Worm (Caenorhabditis elegans) whole organism, L1 larva: ENCODE data around the gene F54F2.6.

ENCODE experiments used
- C16A3.4 ChIP-seq: fragments of 150-350 bp; optimal IDR thresholded peaks from 2 replicates; lab custom pipeline; 2014; ENCODE audit warnings: missing biosample characterization, missing genetic modification characterization
- C34B4.2 ChIP-seq: sonication (generic microtip); optimal IDR thresholded peaks from 2 replicates; lab custom pipeline; 2017; ENCODE audit warnings: mild to moderate bottlenecking, missing genetic modification characterization, missing compliant biosample characterization
- aha-1 ChIP-seq: fragments of 150-350 bp; optimal IDR thresholded peaks from 2 replicates; lab custom pipeline; 2014; ENCODE audit warnings: missing biosample characterization, missing genetic modification characterization
- aly-2 ChIP-seq: fragments of 150-350 bp; optimal IDR thresholded peaks from 2 replicates; lab custom pipeline; 2014; ENCODE audit warnings: missing biosample characterization, missing genetic modification characterization
- ama-1 ChIP-seq: fragments of 150-350 bp; optimal IDR thresholded peaks from 2 replicates; lab custom pipeline; 2014
- blmp-1 ChIP-seq: fragments of 150-350 bp; optimal IDR thresholded peaks from 2 replicates; lab custom pipeline; 2014; ENCODE audit warnings: missing biosample characterization, missing genetic modification characterization
- ceh-63 ChIP-seq: fragments of 200-800 bp; sonication (Bioruptor generic); optimal IDR thresholded peaks from 2 replicates; lab custom pipeline; 2018; ENCODE audit warnings: mild to moderate bottlenecking, missing genetic modification characterization, missing compliant biosample characterization
- ceh-8 ChIP-seq: fragments of 200-800 bp; sonication (Bioruptor generic); optimal IDR thresholded peaks from 2 replicates; lab custom pipeline; 2018; ENCODE audit warnings: mild to moderate bottlenecking, missing genetic modification characterization, moderate library complexity, missing compliant biosample characterization
- ceh-82 ChIP-seq, 3 experiments: fragments of 150-350 bp in 1 of 3; sonication (generic microtip) in 2 of 3; optimal IDR thresholded peaks; 2 replicates each; lab custom pipeline; 2014 to 2017; ENCODE audit warnings: missing biosample characterization in 3 of 3, missing genetic modification characterization in 3 of 3
- dpl-1 ChIP-seq, 3 experiments: fragments of 150-350 bp in 2 of 3; sonication (generic microtip) in 1 of 3; optimal IDR thresholded peaks; 2 replicates each; lab custom pipeline; 2014 to 2017; ENCODE audit warnings: missing biosample characterization in 3 of 3, missing genetic modification characterization in 3 of 3, missing genetic modification reagents in 3 of 3
- dsc-1 ChIP-seq: sonication (generic microtip); optimal IDR thresholded peaks from 2 replicates; lab custom pipeline; 2016; ENCODE audit warnings: mild to moderate bottlenecking, missing genetic modification characterization, missing compliant biosample characterization
- efl-3 ChIP-seq: fragments of 200-800 bp; sonication (Bioruptor generic); optimal IDR thresholded peaks from 2 replicates; lab custom pipeline; 2018; ENCODE audit warnings: mild to moderate bottlenecking, missing genetic modification characterization, missing compliant biosample characterization
- egl-13 ChIP-seq: sonication (generic microtip); optimal IDR thresholded peaks from 2 replicates; lab custom pipeline; 2016; ENCODE audit warnings: missing genotype, missing genetic modification reagents, missing genetic modification characterization, missing compliant biosample characterization
- egl-27 ChIP-seq, 2 experiments: fragments of 150-350 bp in 1 of 2; sonication (generic microtip); optimal IDR thresholded peaks; 3 replicates each; lab custom pipeline; 2017 to 2018; ENCODE audit warnings: missing biosample characterization in 2 of 2, missing genetic modification characterization in 2 of 2, missing genetic modification reagents in 2 of 2
- elt-3 ChIP-seq, 6 experiments: fragments of 150-350 bp in 1 of 6; sonication (generic microtip); optimal IDR thresholded peaks; 2 replicates each; lab custom pipeline; 2017 to 2018; ENCODE audit warnings: missing biosample characterization in 6 of 6, missing genetic modification characterization in 6 of 6, inconsistent platforms in 1 of 6
- fkh-4 ChIP-seq: sonication (generic microtip); optimal IDR thresholded peaks from 2 replicates; lab custom pipeline; 2016; ENCODE audit warnings: missing compliant biosample characterization, missing genetic modification characterization, borderline replicate concordance
- fkh-8 ChIP-seq: sonication (generic microtip); optimal IDR thresholded peaks from 2 replicates; lab custom pipeline; 2016; ENCODE audit warnings: mild to moderate bottlenecking, missing genetic modification characterization, missing compliant biosample characterization
- fos-1 ChIP-seq: fragments of 150-350 bp; optimal IDR thresholded peaks from 2 replicates; lab custom pipeline; 2014; ENCODE audit warnings: missing biosample characterization, missing genetic modification characterization
- grh-1 ChIP-seq: fragments of 200-800 bp; sonication (Bioruptor generic); IDR thresholded peaks from 2 replicates; pipeline ENCODE4 v1.3.6; 2022; ENCODE audit warnings: missing genetic modification reagents, missing genetic modification characterization, missing compliant biosample characterization
- hlh-17 ChIP-seq: fragments of 200-800 bp; sonication (Bioruptor generic); optimal IDR thresholded peaks from 2 replicates; lab custom pipeline; 2018; ENCODE audit warnings: missing genetic modification characterization, mild to moderate bottlenecking, missing compliant biosample characterization, moderate library complexity, borderline replicate concordance
- irx-1 ChIP-seq: sonication (generic microtip); optimal IDR thresholded peaks from 2 replicates; lab custom pipeline; 2016; ENCODE audit warnings: missing genetic modification characterization, missing compliant biosample characterization
- lin-35 ChIP-seq, 2 experiments: fragments of 150-350 bp; optimal IDR thresholded peaks; 2 replicates each; lab custom pipeline; 2014; ENCODE audit warnings: missing biosample characterization in 2 of 2, missing genetic modification characterization in 2 of 2, missing genetic modification reagents in 2 of 2
- lin-39 ChIP-seq: fragments of 150-350 bp; optimal IDR thresholded peaks from 2 replicates; lab custom pipeline; 2014; ENCODE audit warnings: missing biosample characterization, missing genetic modification reagents, missing genetic modification characterization
- lir-3 ChIP-seq: sonication (generic microtip); optimal IDR thresholded peaks from 2 replicates; lab custom pipeline; 2016; ENCODE audit warnings: mild to moderate bottlenecking, missing genetic modification characterization, moderate library complexity, missing compliant biosample characterization; ENCODE audit not compliant: poor library complexity
- mdl-1 ChIP-seq, 2 experiments: fragments of 150-350 bp; optimal IDR thresholded peaks; 2 replicates each; lab custom pipeline; 2014 to 2017; ENCODE audit warnings: missing biosample characterization in 2 of 2, missing genetic modification characterization in 2 of 2, inconsistent platforms in 1 of 2
- mef-2 ChIP-seq: fragments of 150-350 bp; optimal IDR thresholded peaks from 2 replicates; lab custom pipeline; 2014; ENCODE audit warnings: missing biosample characterization, missing genetic modification characterization
- nhr-19 ChIP-seq: fragments of 200-800 bp; sonication (Bioruptor generic); conservative IDR thresholded peaks from 2 replicates; pipeline ENCODE4 v1.3.6; 2022; ENCODE audit warnings: missing genetic modification characterization, missing compliant biosample characterization
- nhr-28 ChIP-seq: fragments of 150-350 bp; optimal IDR thresholded peaks from 2 replicates; lab custom pipeline; 2014; ENCODE audit warnings: missing biosample characterization, missing genetic modification characterization
- nhr-47 ChIP-seq: sonication (generic microtip); optimal IDR thresholded peaks from 2 replicates; lab custom pipeline; 2016; ENCODE audit warnings: mild to moderate bottlenecking, missing genetic modification characterization, moderate library complexity, missing compliant biosample characterization
- nhr-77 ChIP-seq: fragments of 150-350 bp; optimal IDR thresholded peaks from 2 replicates; lab custom pipeline; 2014; ENCODE audit warnings: missing biosample characterization, missing genetic modification characterization
- nhr-84 ChIP-seq: sonication (generic microtip); optimal IDR thresholded peaks from 2 replicates; lab custom pipeline; 2017; ENCODE audit warnings: missing biosample characterization, missing genetic modification characterization
- nhr-90 ChIP-seq: sonication (generic microtip); optimal IDR thresholded peaks from 2 replicates; lab custom pipeline; 2016; ENCODE audit warnings: mild to moderate bottlenecking, missing genetic modification characterization, missing compliant biosample characterization; ENCODE audit not compliant: poor library complexity
- pqm-1 ChIP-seq: sonication (generic microtip); optimal IDR thresholded peaks from 3 replicates; lab custom pipeline; 2017; ENCODE audit warnings: missing biosample characterization, missing genetic modification characterization
- skn-1 ChIP-seq: fragments of 150-350 bp; optimal IDR thresholded peaks from 2 replicates; lab custom pipeline; 2014; ENCODE audit warnings: missing biosample characterization, missing genetic modification characterization
- snpc-4 ChIP-seq: fragments of 150-350 bp; optimal IDR thresholded peaks from 2 replicates; lab custom pipeline; 2014; ENCODE audit warnings: missing biosample characterization, missing genetic modification characterization
- snu-23 ChIP-seq: sonication (generic microtip); optimal IDR thresholded peaks from 2 replicates; lab custom pipeline; 2016; ENCODE audit warnings: missing genetic modification characterization, missing compliant biosample characterization
- swsn-7 ChIP-seq: sonication (generic microtip); optimal IDR thresholded peaks from 2 replicates; lab custom pipeline; 2016; ENCODE audit warnings: missing genetic modification characterization, missing compliant biosample characterization
- tbx-2 ChIP-seq: sonication (generic microtip); optimal IDR thresholded peaks from 2 replicates; lab custom pipeline; 2016; ENCODE audit warnings: missing genetic modification characterization, missing compliant biosample characterization
- unc-130 ChIP-seq: fragments of 150-350 bp; optimal IDR thresholded peaks from 2 replicates; lab custom pipeline; 2017; ENCODE audit warnings: missing biosample characterization, missing genetic modification characterization, inconsistent platforms
- unc-86 ChIP-seq: sonication (generic microtip); optimal IDR thresholded peaks from 2 replicates; lab custom pipeline; 2016; ENCODE audit warnings: missing genetic modification characterization, missing compliant biosample characterization
- unc-98 ChIP-seq: fragments of 200-800 bp; sonication (Bioruptor generic); IDR thresholded peaks from 2 replicates; pipeline ENCODE4 v1.3.6; 2022; ENCODE audit warnings: missing genetic modification characterization, missing compliant biosample characterization
- vab-15 ChIP-seq: sonication (generic microtip); optimal IDR thresholded peaks from 2 replicates; lab custom pipeline; 2017; ENCODE audit warnings: missing genotype, mild to moderate bottlenecking, missing genetic modification characterization, missing compliant biosample characterization

Gene F54F2.6

DNA sequence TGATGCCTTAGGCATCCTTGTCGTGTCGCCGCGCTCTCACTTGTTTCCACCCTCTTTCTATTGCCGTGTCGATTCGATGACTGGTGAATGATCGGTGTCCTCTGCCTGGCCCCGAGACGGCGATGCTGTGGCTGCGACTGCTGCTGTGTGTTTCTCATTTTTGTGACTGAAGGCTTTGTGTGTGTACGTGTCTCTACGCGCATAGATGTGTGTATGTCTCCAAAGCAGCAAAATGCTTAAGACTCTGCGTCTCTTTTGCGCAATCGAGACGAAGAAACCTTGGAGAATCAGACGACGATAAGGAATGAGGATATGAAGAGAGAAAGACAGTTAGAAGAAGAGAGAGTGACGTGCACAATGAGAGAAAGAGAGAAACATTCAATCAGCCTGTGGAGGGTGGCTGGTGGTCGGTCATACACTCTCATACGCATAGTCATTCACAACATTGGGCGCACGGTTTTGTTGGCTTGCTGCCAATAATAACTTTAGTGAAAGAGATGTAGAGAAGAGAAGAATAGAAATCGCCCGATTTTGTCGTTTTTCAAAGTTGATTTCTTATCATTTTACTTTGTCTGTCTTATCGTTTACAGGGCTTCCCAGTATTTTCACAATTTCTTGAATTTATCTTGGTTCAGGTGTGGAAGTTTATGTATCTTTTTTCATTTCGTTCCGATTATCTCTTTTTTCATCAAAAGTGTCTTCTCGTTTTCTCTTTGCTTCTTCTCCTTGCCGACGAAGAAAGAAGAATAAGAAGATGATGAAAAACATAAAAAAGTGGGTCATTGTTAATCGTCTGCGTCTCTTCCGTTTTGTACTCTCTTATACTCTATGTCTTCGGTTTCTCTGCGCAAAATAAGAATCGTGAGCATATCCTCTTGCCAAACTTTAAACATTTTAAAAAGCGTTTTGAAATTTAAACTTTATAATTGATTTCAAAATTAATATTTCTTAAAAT, 1.6 kb upstream of the F54F2.6 start (continued):
- TF ChIP-seq ceh-82 (tag; optimal IDR thresholded peaks at IDR 0.05; lab: Kevin White, UChicago) (peak; percentile 69 to 96 (median 96)), swsn-7 (tag; lab: Kevin White, UChicago) (peak; percentile 96), nhr-28 (tag; lab: Kevin White, UChicago) (peak; percentile 76), egl-13 (tag; lab: Kevin White, UChicago) (peak; percentile 84), aha-1 (peak; percentile 92), blmp-1 (tag; lab: Kevin White, UChicago) (peak; percentile 85), snpc-4 (tag; lab: Kevin White, UChicago) (peak; percentile 78), fkh-4 (peak; percentile 80), aly-2 (tag; lab: Kevin White, UChicago) (peak; percentile 55), dsc-1 (peak; percentile 96), unc-86 (tag; lab: Kevin White, UChicago) (peak; percentile 94), irx-1 (tag; lab: Kevin White, UChicago) (peak; percentile 94), hlh-17 (GFP tag; lab: Kevin White, UChicago) (no peak), nhr-84 (tag; lab: Kevin White, UChicago) (no peak), efl-3 (GFP tag; lab: Kevin White, UChicago) (peak; percentile 23), skn-1 (peak; percentile 91), nhr-19 (GFP tag; lab: Robert Waterston, UW) (peak; percentile 92), fos-1 (peak; percentile 95), ceh-8 (GFP tag; lab: Kevin White, UChicago) (no peak), pqm-1 (tag; lab: Kevin White, UChicago) (peak; percentile 24), snu-23 (GFP tag; lab: Kevin White, UChicago) (peak; percentile 96), dpl-1 (GFP tag; optimal IDR thresholded peaks at IDR 0.05; lab: Kevin White, UChicago) (peak; percentile 68 to 72 (median 70)), vab-15 (tag; lab: Kevin White, UChicago) (peak; percentile 86), elt-3 (tag; optimal IDR thresholded peaks at IDR 0.05; lab: Kevin White, UChicago) (peak in 4 of 6 experiments; percentile 36 to 91 (median 60)), lin-35 (GFP tag; optimal IDR thresholded peaks at IDR 0.05; lab: Kevin White, UChicago) (peak; percentile 72 to 91), nhr-47 (tag; lab: Kevin White, UChicago) (peak; percentile 95), unc-130 (tag; lab: Kevin White, UChicago) (peak; percentile 77), C34B4.2 (no peak), tbx-2 (tag; lab: Kevin White, UChicago) (peak; percentile 97), mef-2 (tag; lab: Kevin White, UChicago) (peak; percentile 94), unc-98 (GFP tag; lab: Robert Waterston, UW) (peak; percentile 53; the same call in 1 of the 2 replicates), grh-1 (GFP tag; lab: Robert Waterston, UW) (peak; percentile 82), egl-27 (tag; optimal IDR thresholded peaks at IDR 0.05; lab: Kevin White, UChicago) (peak; percentile 95 to 96), lin-39 (tag; lab: Kevin White, UChicago) (peak; percentile 92), C16A3.4 (tag; lab: Kevin White, UChicago) (peak; percentile 91), nhr-77 (peak; percentile 96), ama-1 (lab: Kevin White, UChicago) (peak; percentile 88), nhr-90 (tag; lab: Kevin White, UChicago) (peak; percentile 95), fkh-8 (tag; lab: Kevin White, UChicago) (peak; percentile 96), lir-3 (tag; lab: Kevin White, UChicago) (peak; percentile 81), mdl-1 (tag; optimal IDR thresholded peaks at IDR 0.05; lab: Kevin White, UChicago) (peak; percentile 73 to 96), ceh-63 (no peak)
